Worm (Caenorhabditis elegans) whole organism, L4 larva: ENCODE data around the gene ceh-43.

Experiments used
- F37D6.2 ChIP-seq: sonication (generic microtip); optimal IDR thresholded peaks from 2 replicates; lab custom pipeline; 2016; ENCODE audit warnings: mild to moderate bottlenecking, missing genetic modification characterization, missing compliant biosample characterization
- F44E2.7 ChIP-seq: fragments of 200-800 bp; sonication (Bioruptor generic); IDR thresholded peaks from 2 replicates; pipeline ENCODE4 v2.1.2; 2022; ENCODE audit warnings: missing genetic modification characterization, missing compliant biosample characterization
- F49E8.2 ChIP-seq: sonication (generic microtip); optimal IDR thresholded peaks from 2 replicates; lab custom pipeline; 2016; ENCODE audit warnings: missing compliant biosample characterization, mild to moderate bottlenecking, missing genetic modification characterization, borderline replicate concordance
- R02D3.7 ChIP-seq: fragments of 150-350 bp; sonication (generic microtip); optimal IDR thresholded peaks from 3 replicates; lab custom pipeline; 2014; ENCODE audit warnings: missing biosample characterization, missing genetic modification characterization
- T26A8.4 ChIP-seq: fragments of 200-800 bp; sonication (Bioruptor generic); IDR thresholded peaks from 2 replicates; pipeline ENCODE4 v1.3.6; 2022; ENCODE audit warnings: missing genetic modification characterization, missing compliant biosample characterization
- Y75B8A.6 ChIP-seq: fragments of 200-800 bp; sonication (Bioruptor generic); IDR thresholded peaks from 2 replicates; pipeline ENCODE4 v1.3.6; 2022; ENCODE audit warnings: missing genetic modification reagents, missing genetic modification characterization, missing compliant biosample characterization
- arid-1 ChIP-seq: fragments of 200-800 bp; sonication (Bioruptor generic); conservative IDR thresholded peaks from 2 replicates; pipeline ENCODE4 v1.3.6; 2022; ENCODE audit warnings: missing genetic modification reagents, missing genetic modification characterization, missing compliant biosample characterization
- ceh-28 ChIP-seq: fragments of 150-350 bp; optimal IDR thresholded peaks from 2 replicates; lab custom pipeline; 2014; ENCODE audit warnings: missing biosample characterization, missing genetic modification reagents, missing genetic modification characterization
- ceh-44 ChIP-seq: fragments of 200-800 bp; sonication (Bioruptor generic); IDR thresholded peaks from 2 replicates; pipeline ENCODE4 v1.3.6; 2022; ENCODE audit warnings: missing genetic modification reagents, missing genetic modification characterization, missing compliant biosample characterization
- ceh-62 ChIP-seq: sonication (generic microtip); optimal IDR thresholded peaks from 2 replicates; lab custom pipeline; 2017; ENCODE audit warnings: missing biosample characterization, missing genetic modification characterization
- ces-1 ChIP-seq: fragments of 150-350 bp; sonication (generic microtip); optimal IDR thresholded peaks from 4 replicates; lab custom pipeline; 2014; ENCODE audit warnings: missing biosample characterization, missing genetic modification reagents, missing genetic modification characterization
- cey-2 ChIP-seq: sonication (generic microtip); optimal IDR thresholded peaks from 3 replicates; lab custom pipeline; 2017; ENCODE audit warnings: missing genetic modification characterization, mild to moderate bottlenecking, missing compliant biosample characterization, antibody characterized with exemption, borderline replicate concordance; ENCODE audit not compliant: insufficient read depth
- daf-16 ChIP-seq, 3 experiments: sonication (generic microtip); optimal IDR thresholded peaks; 2 replicates each; lab custom pipeline; 2016 to 2017; ENCODE audit warnings: missing genetic modification characterization in 3 of 3, missing genetic modification reagents in 3 of 3, mild to moderate bottlenecking in 2 of 3, missing compliant biosample characterization in 2 of 3, missing biosample characterization in 1 of 3, moderate library complexity in 1 of 3
- daf-19 ChIP-seq: fragments of 200-800 bp; sonication (Bioruptor generic); conservative IDR thresholded peaks from 2 replicates; pipeline ENCODE4 v1.3.6; 2022; ENCODE audit warnings: missing genetic modification characterization, missing compliant biosample characterization
- dmd-6 ChIP-seq: fragments of 200-800 bp; sonication (Bioruptor generic); IDR thresholded peaks from 2 replicates; pipeline ENCODE4 v1.3.6; 2022; ENCODE audit warnings: missing genetic modification reagents, missing genetic modification characterization, missing compliant biosample characterization
- dpl-1 ChIP-seq: fragments of 150-350 bp; optimal IDR thresholded peaks from 2 replicates; lab custom pipeline; 2014; ENCODE audit warnings: missing biosample characterization, missing genetic modification reagents, missing genetic modification characterization
- duxl-1 ChIP-seq: sonication (generic microtip); optimal IDR thresholded peaks from 2 replicates; lab custom pipeline; 2016; ENCODE audit warnings: mild to moderate bottlenecking, missing genetic modification characterization, moderate library complexity, missing compliant biosample characterization; ENCODE audit not compliant: poor library complexity
- egl-27 ChIP-seq: sonication (generic microtip); optimal IDR thresholded peaks from 3 replicates; lab custom pipeline; 2017; ENCODE audit warnings: missing biosample characterization, missing genetic modification reagents, missing genetic modification characterization
- egl-43 ChIP-seq: fragments of 200-800 bp; sonication (Bioruptor generic); IDR thresholded peaks from 2 replicates; pipeline ENCODE4 v1.3.6; 2022; ENCODE audit warnings: missing genetic modification reagents, missing genetic modification characterization, missing compliant biosample characterization
- fos-1 ChIP-seq: fragments of 150-350 bp; optimal IDR thresholded peaks from 2 replicates; lab custom pipeline; 2014; ENCODE audit warnings: missing biosample characterization, missing genetic modification characterization
- hif-1 ChIP-seq, 2 experiments: sonication (generic microtip); optimal IDR thresholded peaks; 2 replicates each; lab custom pipeline; 2016 to 2017; ENCODE audit warnings: missing compliant biosample characterization in 2 of 2, missing genetic modification characterization in 2 of 2, missing genetic modification reagents in 2 of 2, missing genotype in 2 of 2, mild to moderate bottlenecking in 1 of 2
- hlh-11 ChIP-seq: fragments of 200-800 bp; sonication (Bioruptor generic); optimal IDR thresholded peaks from 2 replicates; lab custom pipeline; 2018; ENCODE audit warnings: mild to moderate bottlenecking, missing genetic modification characterization, missing compliant biosample characterization
- lim-7 ChIP-seq: fragments of 200-800 bp; sonication (Bioruptor generic); IDR thresholded peaks from 2 replicates; pipeline ENCODE4 v1.3.6; 2022; ENCODE audit warnings: missing genetic modification characterization, missing compliant biosample characterization
- madf-5 ChIP-seq, 2 experiments: fragments of 200-800 bp; sonication (Bioruptor generic); IDR thresholded peaks; 2 replicates each; pipeline ENCODE4 v1.3.6; 2022; ENCODE audit warnings: missing compliant biosample characterization in 2 of 2, missing genetic modification characterization in 2 of 2
- madf-9 ChIP-seq: fragments of 200-800 bp; sonication (Bioruptor generic); conservative IDR thresholded peaks from 2 replicates; pipeline ENCODE4 v1.3.6; 2022; ENCODE audit warnings: missing genetic modification reagents, missing genetic modification characterization, missing compliant biosample characterization
- mdt-29 ChIP-seq: fragments of 200-800 bp; sonication (Bioruptor generic); IDR thresholded peaks from 2 replicates; pipeline ENCODE4 v1.3.6; 2022; ENCODE audit warnings: missing genetic modification reagents, missing genetic modification characterization, missing compliant biosample characterization
- mes-2 ChIP-seq: sonication (generic microtip); optimal IDR thresholded peaks from 2 replicates; lab custom pipeline; 2016; ENCODE audit warnings: missing genotype, mild to moderate bottlenecking, missing genetic modification characterization, missing compliant biosample characterization; ENCODE audit not compliant: poor library complexity, severe bottlenecking
- mxl-2 ChIP-seq: fragments of 200-800 bp; sonication (Bioruptor generic); conservative IDR thresholded peaks from 2 replicates; pipeline ENCODE4 v1.3.6; 2022; ENCODE audit warnings: missing genetic modification reagents, missing genetic modification characterization, missing compliant biosample characterization
- mxl-3 ChIP-seq: fragments of 200-800 bp; sonication (Bioruptor generic); optimal IDR thresholded peaks from 2 replicates; lab custom pipeline; 2018; ENCODE audit warnings: mild to moderate bottlenecking, missing genetic modification characterization, missing compliant biosample characterization
- nhr-10 ChIP-seq: fragments of 150-350 bp; optimal IDR thresholded peaks from 2 replicates; lab custom pipeline; 2014; ENCODE audit warnings: missing biosample characterization, missing genetic modification characterization
- nhr-102 ChIP-seq: sonication (generic microtip); optimal IDR thresholded peaks from 2 replicates; lab custom pipeline; 2016; ENCODE audit warnings: mild to moderate bottlenecking, missing genetic modification characterization, moderate library complexity, missing compliant biosample characterization
- nhr-11 ChIP-seq: fragments of 150-350 bp; optimal IDR thresholded peaks from 2 replicates; lab custom pipeline; 2014; ENCODE audit warnings: missing biosample characterization, missing genetic modification characterization
- nhr-28 ChIP-seq: fragments of 150-350 bp; optimal IDR thresholded peaks from 2 replicates; lab custom pipeline; 2014; ENCODE audit warnings: missing biosample characterization, missing genetic modification characterization
- nhr-6 ChIP-seq: fragments of 150-350 bp; optimal IDR thresholded peaks from 2 replicates; lab custom pipeline; 2014; ENCODE audit warnings: missing biosample characterization, missing genetic modification characterization
- nhr-76 ChIP-seq: fragments of 150-350 bp; optimal IDR thresholded peaks from 2 replicates; lab custom pipeline; 2014; ENCODE audit warnings: missing biosample characterization, missing genetic modification characterization
- nhr-77 ChIP-seq: fragments of 150-350 bp; optimal IDR thresholded peaks from 2 replicates; lab custom pipeline; 2014; ENCODE audit warnings: missing biosample characterization, missing genetic modification characterization
- pha-4 ChIP-seq, 2 experiments: fragments of 150-350 bp in 1 of 2; fragments of 200-800 bp in 1 of 2; sonication (Bioruptor generic) in 1 of 2; IDR thresholded peaks in 1 of 2; optimal IDR thresholded peaks in 1 of 2; 2 replicates each; pipeline versions ENCODE4 v1.3.6 to Lab custom; 2014 to 2022; ENCODE audit warnings: missing genetic modification characterization in 2 of 2, missing genetic modification reagents in 2 of 2, missing biosample characterization in 1 of 2, missing compliant biosample characterization in 1 of 2
- sdz-12 ChIP-seq: fragments of 200-800 bp; sonication (Bioruptor generic); optimal IDR thresholded peaks from 2 replicates; lab custom pipeline; 2018; ENCODE audit warnings: mild to moderate bottlenecking, missing genetic modification characterization, missing compliant biosample characterization
- set-16 ChIP-seq: fragments of 200-800 bp; sonication (Bioruptor generic); IDR thresholded peaks from 2 replicates; pipeline ENCODE4 v1.3.6; 2022; ENCODE audit warnings: missing genetic modification reagents, missing genetic modification characterization, missing compliant biosample characterization
- snpc-1.2 ChIP-seq: fragments of 200-800 bp; sonication (Bioruptor generic); IDR thresholded peaks from 2 replicates; pipeline ENCODE4 v1.3.6; 2022; ENCODE audit warnings: missing genetic modification reagents, missing genetic modification characterization, missing compliant biosample characterization
- spr-1 ChIP-seq: sonication (generic microtip); optimal IDR thresholded peaks from 2 replicates; lab custom pipeline; 2016; ENCODE audit warnings: mild to moderate bottlenecking, missing genetic modification characterization, missing compliant biosample characterization
- spr-3 ChIP-seq: fragments of 200-800 bp; sonication (Bioruptor generic); optimal IDR thresholded peaks from 2 replicates; lab custom pipeline; 2018; ENCODE audit warnings: mild to moderate bottlenecking, missing genetic modification characterization, missing compliant biosample characterization
- unc-130 ChIP-seq: sonication (generic microtip); optimal IDR thresholded peaks from 2 replicates; lab custom pipeline; 2016; ENCODE audit warnings: missing genetic modification reagents, missing genetic modification characterization, missing compliant biosample characterization
- unc-39 ChIP-seq: sonication (generic microtip); optimal IDR thresholded peaks from 2 replicates; lab custom pipeline; 2017; ENCODE audit warnings: missing biosample characterization, missing genetic modification characterization
- zip-11 ChIP-seq: fragments of 200-800 bp; sonication (Bioruptor generic); IDR thresholded peaks from 2 replicates; pipeline ENCODE4 v1.3.6; 2022; ENCODE audit warnings: missing genetic modification characterization, missing compliant biosample characterization

Gene ceh-43

DNA sequence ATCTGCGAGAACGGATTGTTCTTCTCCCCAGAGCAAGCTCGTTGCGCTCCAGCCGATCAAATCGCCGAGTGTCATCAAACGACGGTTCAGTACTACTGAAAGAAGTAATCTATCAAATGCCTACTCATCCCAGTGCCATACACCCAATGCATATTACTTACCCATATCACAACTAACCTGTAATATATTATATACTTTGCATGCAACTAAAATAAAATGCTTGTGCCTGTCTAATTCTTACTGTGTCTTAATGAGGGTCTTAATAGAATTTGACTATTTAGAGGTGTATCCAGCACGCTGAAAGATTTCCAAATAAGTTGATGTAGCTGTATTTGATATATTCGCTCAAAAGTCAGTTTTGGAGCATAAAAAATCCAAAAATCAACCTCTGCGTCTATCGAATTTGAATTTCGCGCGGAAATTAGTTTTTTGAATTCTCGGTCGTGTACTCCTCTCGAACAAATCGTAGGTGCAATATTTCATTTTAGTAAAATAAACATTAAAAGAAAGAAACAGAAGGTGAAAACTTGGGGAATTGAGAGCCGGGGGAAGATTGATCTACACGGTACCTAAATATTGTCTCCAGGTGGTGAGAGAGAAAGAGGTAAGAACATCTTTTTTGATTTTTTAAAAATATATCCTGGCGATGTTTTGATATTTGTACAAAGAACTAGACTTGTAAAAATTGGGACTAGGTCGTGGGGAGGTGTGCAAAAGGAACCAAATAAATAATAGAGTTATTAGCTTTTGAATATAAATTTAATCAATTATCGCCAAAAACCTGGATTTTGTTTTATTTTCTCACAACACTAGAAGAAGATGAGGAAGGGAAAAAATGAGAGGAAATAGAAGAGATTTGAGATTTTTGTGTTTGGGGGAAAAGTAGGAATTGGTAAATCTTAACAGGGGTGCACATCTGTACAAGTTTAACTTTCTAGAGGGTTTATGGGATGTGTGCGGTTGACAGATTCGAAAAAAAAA lies 41.7 kb upstream of the ceh-43 start (continued):
- TF ChIP-seq hif-1 (tag; optimal IDR thresholded peaks at IDR 0.05; lab: Kevin White, UChicago) (peak in 1 of 2 experiments; percentile 50), daf-19 (GFP tag; lab: Robert Waterston, UW) (0 out of 2 replicates have a peak, but pooled peaks have one; percentile 28), ceh-28 (tag; lab: Kevin White, UChicago) (no peak), set-16 (no peak), mxl-2 (no peak), snpc-1.2 (GFP tag; lab: Robert Waterston, UW) (peak; percentile 8; the same call in 1 of the 2 replicates), mdt-29 (GFP tag; lab: Robert Waterston, UW) (peak; percentile 51), nhr-28 (tag; lab: Kevin White, UChicago) (no peak), lim-7 (GFP tag; lab: Robert Waterston, UW) (no peak), spr-1 (no peak), egl-43 (GFP tag; lab: Robert Waterston, UW) (no peak), R02D3.7 (tag; lab: Kevin White, UChicago) (no peak), F44E2.7 (GFP tag; lab: Robert Waterston, UW) (no peak), nhr-76 (no peak), nhr-6 (tag; lab: Kevin White, UChicago) (no peak), ceh-62 (tag; lab: Kevin White, UChicago) (no peak), sdz-12 (GFP tag; lab: Kevin White, UChicago) (peak; percentile 23), mes-2 (tag; lab: Kevin White, UChicago) (peak; percentile 44), F37D6.2 (tag; lab: Kevin White, UChicago) (no peak), dmd-6 (GFP tag; lab: Robert Waterston, UW) (peak; percentile 6; the same call in 1 of the 2 replicates), dpl-1 (GFP tag; lab: Kevin White, UChicago) (peak; percentile 57), madf-5 (GFP tag; IDR thresholded peaks at IDR 0.05; lab: Robert Waterston, UW) (0 out of 4 replicates have a peak, but pooled peaks of 1 of the 2 experiments have one; percentile 4), nhr-11 (tag; lab: Kevin White, UChicago) (no peak), pha-4 (GFP tag; IDR thresholded peaks at IDR 0.05; lab: Robert Waterston, UW) (peak; percentile 33; the same call in 1 of the 2 replicates), pha-4 (tag; optimal IDR thresholded peaks at IDR 0.05; lab: Kevin White, UChicago) (no peak), ceh-44 (no peak), zip-11 (GFP tag; lab: Robert Waterston, UW) (no peak), nhr-102 (tag; lab: Kevin White, UChicago) (peak; percentile 78), T26A8.4 (GFP tag; lab: Robert Waterston, UW) (peak; percentile 20; the same call in 1 of the 2 replicates), unc-130 (peak; percentile 57), Y75B8A.6 (GFP tag; lab: Robert Waterston, UW) (peak; percentile 80; the same call in 1 of the 2 replicates), nhr-10 (tag; lab: Kevin White, UChicago) (peak; percentile 47), fos-1 (tag; lab: Kevin White, UChicago) (no peak), duxl-1 (peak; percentile 1)

DNA sequence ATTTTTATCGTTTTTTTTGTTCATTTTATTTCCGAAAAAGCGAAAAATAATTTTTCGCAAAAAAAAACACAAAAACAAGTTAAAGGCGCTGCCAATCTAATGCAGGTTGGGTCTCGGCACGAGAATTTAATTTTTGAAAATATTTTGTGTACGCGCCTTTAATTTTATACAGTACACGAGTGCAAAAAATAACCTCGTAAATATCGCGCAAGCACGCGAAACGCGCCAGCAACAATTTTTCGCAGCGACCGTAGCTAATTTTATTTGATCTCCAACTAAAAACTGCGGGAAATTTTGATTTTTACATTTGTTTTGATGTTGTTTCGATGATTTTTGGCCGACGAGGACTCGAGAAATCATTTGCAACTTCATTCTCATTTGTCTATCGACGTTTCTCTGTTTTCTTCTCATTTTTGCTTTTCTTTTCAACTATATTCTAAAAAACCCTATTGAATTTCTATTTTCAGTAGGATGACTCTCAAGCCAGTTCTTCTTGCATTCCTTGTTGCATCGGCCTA lies 39.2 kb upstream of the ceh-43 start, which contains the start of gene cpg-1:
Gene cpg-1 (plus strand): TSS at position 468 of the 518 bp plus-strand sequence.
- TF ChIP-seq madf-9 (GFP tag; lab: Robert Waterston, UW) (no peak), F44E2.7 (GFP tag; lab: Robert Waterston, UW) (no peak), ces-1 (GFP tag; lab: Kevin White, UChicago) (no peak), F49E8.2 (peak; percentile 98), spr-3 (GFP tag; lab: Kevin White, UChicago) (no peak), arid-1 (peak; percentile 71; the same call in 1 of the 2 replicates), nhr-28 (tag; lab: Kevin White, UChicago) (no peak), mxl-3 (GFP tag; lab: Kevin White, UChicago) (no peak), dmd-6 (GFP tag; lab: Robert Waterston, UW) (no peak), zip-11 (GFP tag; lab: Robert Waterston, UW) (no peak), hlh-11 (tag; lab: Kevin White, UChicago) (no peak), unc-39 (tag; lab: Kevin White, UChicago) (no peak), nhr-11 (tag; lab: Kevin White, UChicago) (no peak), daf-16 (GFP tag; optimal IDR thresholded peaks at IDR 0.05; lab: Kevin White, UChicago) (no peak), daf-16 (tag; optimal IDR thresholded peaks at IDR 0.05; lab: Kevin White, UChicago) (no peak), cey-2 (tag; lab: Kevin White, UChicago) (no peak), egl-27 (tag; lab: Kevin White, UChicago) (no peak), unc-130 (peak; percentile 98), nhr-77 (no peak), lim-7 (GFP tag; lab: Robert Waterston, UW) (no peak), nhr-10 (tag; lab: Kevin White, UChicago) (no peak)
